Fruit fly (Drosophila melanogaster): ENCODE measurements around the gene CG18599.

DNA sequence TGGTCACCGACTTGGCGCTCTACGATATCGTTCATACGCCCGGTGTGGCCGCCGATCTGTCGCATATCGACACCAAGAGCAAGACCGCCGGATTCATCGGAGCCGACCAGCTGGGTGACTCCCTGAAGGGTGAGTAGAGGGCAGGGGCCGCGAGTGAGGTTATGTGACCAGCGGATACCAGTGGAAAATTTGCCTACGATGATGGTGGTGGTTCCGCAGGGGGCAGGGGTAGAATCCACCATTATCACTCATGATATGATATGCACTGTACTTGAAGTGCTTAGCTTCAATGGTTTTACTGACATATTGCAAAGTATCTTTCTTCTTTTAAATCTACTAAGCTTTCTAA, 40.8 kb upstream of the CG18599 start:
- TF ChIP-seq Hr78 (GFP tag; optimal IDR thresholded peaks at IDR 0.05) (no peak), OdsH (GFP tag; optimal IDR thresholded peaks at IDR 0.05) (no peak), h (GFP tag; optimal IDR thresholded peaks at IDR 0.05) (no peak), usp (GFP tag; optimal IDR thresholded peaks at IDR 0.05) (no peak), Myc (optimal IDR thresholded peaks at IDR 0.05) (no peak), br (GFP tag; optimal IDR thresholded peaks at IDR 0.05) (no peak), foxo (GFP tag; optimal IDR thresholded peaks at IDR 0.05) (no peak)

Measured in whole organism, wandering third instar larva.